Fruit fly (Drosophila melanogaster): Measurements from ENCODE around the gene CG3558.

- TF ChIP-seq bowl (GFP tag; IDR thresholded peaks at IDR 0.05) (no peak), Ada2b (GFP tag; IDR thresholded peaks at IDR 0.05) (no peak), Awh (GFP tag; IDR thresholded peaks at IDR 0.05) (no peak), psq (GFP tag; optimal IDR thresholded peaks at IDR 0.05) (no peak), CG12659 (GFP tag; optimal IDR thresholded peaks at IDR 0.05) (no peak), HmgZ (tag; optimal IDR thresholded peaks at IDR 0.05) (no peak), pita (GFP tag; optimal IDR thresholded peaks at IDR 0.05) (no peak), CG30020 (tag; optimal IDR thresholded peaks at IDR 0.05) (no peak), CG17186 (GFP tag; optimal IDR thresholded peaks at IDR 0.05) (no peak), Stat92E (GFP tag; optimal IDR thresholded peaks at IDR 0.05) (no peak), Lpt (GFP tag; optimal IDR thresholded peaks at IDR 0.05) (no peak), CG18476 (GFP tag; optimal IDR thresholded peaks at IDR 0.05) (no peak), klu (GFP tag; IDR thresholded peaks at IDR 0.05) (no peak)
These were observed 25.5 kb downstream of the CG3558 start, which contains the start of the genes CG17224 and CG17264 for dm6 chr2L:3018212-3018611.
